Fruit fly (Drosophila melanogaster) whole organism, embryonic: ENCODE data around the gene Cyp28c1.

ENCODE experiments used
- ATbp ChIP-seq: fragments of 200-800 bp; sonication (Bioruptor generic); optimal IDR thresholded peaks from 2 replicates; lab custom pipeline; 2017; ENCODE audit warnings: missing biosample characterization, mild to moderate bottlenecking, missing genetic modification characterization, missing genetic modification reagents
- Asciz ChIP-seq: fragments of 200-800 bp; sonication (Bioruptor generic); optimal IDR thresholded peaks from 2 replicates; lab custom pipeline; 2017; ENCODE audit warnings: missing biosample characterization, mild to moderate bottlenecking, missing genetic modification characterization, missing genetic modification reagents
- Awh ChIP-seq: fragments of 200-800 bp; sonication (Bioruptor generic); IDR thresholded peaks from 2 replicates; pipeline ENCODE4, ENCODE4 v1.3.6; 2022; ENCODE audit warnings: missing biosample characterization, missing genetic modification characterization
- CG10979 ChIP-seq: fragments of 200-800 bp; sonication (Bioruptor generic); optimal IDR thresholded peaks from 2 replicates; lab custom pipeline; 2018; ENCODE audit warnings: missing biosample characterization, mild to moderate bottlenecking, missing genetic modification characterization, moderate library complexity
- CG12769 ChIP-seq: fragments of 200-800 bp; sonication (Bioruptor generic); optimal IDR thresholded peaks from 2 replicates; lab custom pipeline; 2019; ENCODE audit warnings: missing biosample characterization, mild to moderate bottlenecking, missing genetic modification characterization, moderate library complexity
- CG14441 ChIP-seq: fragments of 200-800 bp; sonication (Bioruptor generic); IDR thresholded peaks from 2 replicates; pipeline ENCODE4 v1.3.6; 2022; ENCODE audit warnings: missing biosample characterization, missing genetic modification characterization
- CG15479 ChIP-seq: fragments of 200-800 bp; sonication (Bioruptor generic); optimal IDR thresholded peaks from 3 replicates; lab custom pipeline; 2019; ENCODE audit warnings: missing biosample characterization, mild to moderate bottlenecking, missing genetic modification characterization, moderate library complexity
- CG1602 ChIP-seq: fragments of 200-800 bp; sonication (Bioruptor generic); optimal IDR thresholded peaks from 3 replicates; lab custom pipeline; 2016; ENCODE audit warnings: missing biosample characterization, missing genetic modification characterization
- CG1603 ChIP-seq: fragments of 200-800 bp; sonication (Bioruptor generic); optimal IDR thresholded peaks from 2 replicates; lab custom pipeline; 2019; ENCODE audit warnings: missing biosample characterization, mild to moderate bottlenecking, missing genetic modification characterization, moderate library complexity
- CG17328 ChIP-seq: fragments of 200-800 bp; sonication (Bioruptor generic); IDR thresholded peaks from 2 replicates; pipeline ENCODE4 v1.3.6; 2022; ENCODE audit warnings: missing biosample characterization, missing genetic modification characterization
- CG17802 ChIP-seq: fragments of 200-800 bp; sonication (Bioruptor generic); optimal IDR thresholded peaks from 2 replicates; lab custom pipeline; 2018; ENCODE audit warnings: missing biosample characterization, mild to moderate bottlenecking, missing genetic modification characterization, moderate library complexity
- CG18262 ChIP-seq: fragments of 200-800 bp; optimal IDR thresholded peaks from 3 replicates; lab custom pipeline; 2019; ENCODE audit warnings: missing biosample characterization, mild to moderate bottlenecking, missing genetic modification characterization, moderate library complexity
- CG18476 ChIP-seq: fragments of 200-800 bp; sonication (Bioruptor generic); optimal IDR thresholded peaks from 2 replicates; lab custom pipeline; 2016; ENCODE audit warnings: missing biosample characterization, mild to moderate bottlenecking, missing genetic modification characterization
- CG2129 ChIP-seq: fragments of 200-800 bp; sonication (Bioruptor generic); IDR thresholded peaks from 2 replicates; pipeline ENCODE4 v1.3.6; 2022; ENCODE audit warnings: missing biosample characterization, missing genetic modification characterization; ENCODE audit not compliant: partially characterized antibody
- CG2678 ChIP-seq: fragments of 200-800 bp; sonication (Bioruptor generic); optimal IDR thresholded peaks from 3 replicates; lab custom pipeline; 2019; ENCODE audit warnings: missing biosample characterization, mild to moderate bottlenecking, missing genetic modification characterization, moderate library complexity
- CG30403 ChIP-seq: fragments of 200-800 bp; sonication (Bioruptor generic); optimal IDR thresholded peaks from 3 replicates; lab custom pipeline; 2016; ENCODE audit warnings: missing biosample characterization, missing genetic modification characterization
- CG32532 ChIP-seq: fragments of 200-800 bp; sonication (Bioruptor generic); IDR thresholded peaks from 2 replicates; pipeline ENCODE4 v1.3.6; 2022; ENCODE audit warnings: missing biosample characterization, missing genetic modification characterization
- CG32772 ChIP-seq: fragments of 200-800 bp; sonication (Bioruptor generic); IDR thresholded peaks from 2 replicates; pipeline ENCODE4 v1.3.6; 2022; ENCODE audit warnings: missing biosample characterization, missing genetic modification characterization
- CG33557 ChIP-seq: fragments of 200-800 bp; sonication (Bioruptor generic); optimal IDR thresholded peaks from 2 replicates; lab custom pipeline; 2019; ENCODE audit warnings: missing biosample characterization, mild to moderate bottlenecking, missing genetic modification characterization, moderate library complexity
- CG4424 ChIP-seq: fragments of 200-800 bp; sonication (Bioruptor generic); optimal IDR thresholded peaks from 3 replicates; lab custom pipeline; 2016; ENCODE audit warnings: missing biosample characterization, missing genetic modification characterization
- CG8388 ChIP-seq: fragments of 200-800 bp; sonication (Bioruptor generic); optimal IDR thresholded peaks from 2 replicates; lab custom pipeline; 2019; ENCODE audit warnings: missing biosample characterization, mild to moderate bottlenecking, missing genetic modification characterization, moderate library complexity
- Ets65A ChIP-seq: fragments of 200-800 bp; sonication (Bioruptor generic); peaks from one replicate; lab custom pipeline; 2016; ENCODE audit warnings: missing biosample characterization, missing genetic modification characterization
- MBD-R2 ChIP-seq: fragments of 200-800 bp; sonication (Bioruptor generic); IDR thresholded peaks from 2 replicates; pipeline ENCODE4 v1.3.6; 2022; ENCODE audit warnings: missing biosample characterization, missing genetic modification characterization
- MTF-1 ChIP-seq: fragments of 200-800 bp; sonication (Bioruptor generic); optimal IDR thresholded peaks from 2 replicates; lab custom pipeline; 2018; ENCODE audit warnings: missing biosample characterization, mild to moderate bottlenecking, missing genetic modification characterization, borderline replicate concordance
- Med ChIP-seq: fragments of 200-800 bp; sonication (Bioruptor generic); peaks from one replicate; lab custom pipeline; 2016; ENCODE audit warnings: missing biosample characterization, missing genetic modification characterization, mild to moderate bottlenecking, inconsistent platforms, moderate library complexity
- Rx ChIP-seq: fragments of 200-800 bp; sonication (Bioruptor generic); IDR thresholded peaks from 2 replicates; pipeline ENCODE4 v1.3.6; 2022; ENCODE audit warnings: missing biosample characterization, missing genetic modification characterization
- Stat92E ChIP-seq, 3 experiments: fragments of >200 bp in 2 of 3; fragments of 200-800 bp in 1 of 3; sonication (Bioruptor generic) in 1 of 3; optimal IDR thresholded peaks; 2 replicates each; lab custom pipeline; 2017 to 2019; ENCODE audit warnings: missing biosample characterization in 3 of 3, missing genetic modification characterization in 3 of 3, mild to moderate bottlenecking in 1 of 3, moderate library complexity in 1 of 3
- abd-A ChIP-seq: fragments of 200-800 bp; sonication (Bioruptor generic); optimal IDR thresholded peaks from 3 replicates; lab custom pipeline; 2019; ENCODE audit warnings: missing biosample characterization, mild to moderate bottlenecking, missing genetic modification characterization, moderate library complexity
- al ChIP-seq: fragments of 200-800 bp; sonication (Bioruptor generic); IDR thresholded peaks from 2 replicates; pipeline ENCODE4 v1.3.6; 2022; ENCODE audit warnings: missing biosample characterization, missing genetic modification characterization
- ci ChIP-seq: fragments of 200-800 bp; sonication (Bioruptor generic); IDR thresholded peaks from 3 replicates; pipeline ENCODE4 v1.3.6; 2022; ENCODE audit warnings: missing biosample characterization, missing genetic modification characterization
- crol ChIP-seq: fragments of 200-800 bp; sonication (Bioruptor generic); IDR thresholded peaks from 2 replicates; pipeline ENCODE4 v1.3.6; 2022; ENCODE audit warnings: missing biosample characterization, missing genetic modification characterization
- lbe ChIP-seq: fragments of 200-800 bp; sonication (Bioruptor generic); optimal IDR thresholded peaks from 2 replicates; lab custom pipeline; 2016; ENCODE audit warnings: missing biosample characterization, mild to moderate bottlenecking, missing genetic modification characterization
- lilli ChIP-seq: fragments of 200-800 bp; sonication (Bioruptor generic); optimal IDR thresholded peaks from 3 replicates; lab custom pipeline; 2016; ENCODE audit warnings: missing biosample characterization, missing genetic modification characterization
- lmd ChIP-seq: fragments of 200-800 bp; sonication (Bioruptor generic); IDR thresholded peaks from 2 replicates; pipeline ENCODE4 v1.3.6; 2022; ENCODE audit warnings: missing biosample characterization, missing genetic modification characterization
- oc ChIP-seq: fragments of 200-800 bp; sonication (Bioruptor generic); optimal IDR thresholded peaks from 2 replicates; lab custom pipeline; 2018; ENCODE audit warnings: missing biosample characterization, mild to moderate bottlenecking, missing genetic modification characterization, moderate library complexity
- p53 ChIP-seq: fragments of 200-800 bp; sonication (Bioruptor generic); optimal IDR thresholded peaks from 2 replicates; lab custom pipeline; 2016; ENCODE audit warnings: missing biosample characterization, missing genetic modification characterization
- pan ChIP-seq, 4 experiments: fragments of >200 bp in 3 of 4; fragments of 200-800 bp in 1 of 4; sonication (Bioruptor generic) in 1 of 4; optimal IDR thresholded peaks in 3 of 4; IDR thresholded peaks in 1 of 4; 2 replicates each; pipeline versions ENCODE4 v1.3.6 to Lab custom; 2017 to 2022; ENCODE audit warnings: missing biosample characterization in 2 of 4, missing genetic modification characterization in 2 of 4, mixed read lengths in 1 of 4
- pnt ChIP-seq: fragments of 200-800 bp; sonication (Bioruptor generic); optimal IDR thresholded peaks from 3 replicates; lab custom pipeline; 2016; ENCODE audit warnings: missing biosample characterization, missing genetic modification characterization
- psq ChIP-seq: fragments of 200-800 bp; sonication (Bioruptor generic); optimal IDR thresholded peaks from 2 replicates; lab custom pipeline; 2017; ENCODE audit warnings: missing biosample characterization, missing genetic modification characterization
- row ChIP-seq: fragments of 200-800 bp; sonication (Bioruptor generic); IDR thresholded peaks from 3 replicates; pipeline ENCODE4 v1.3.6; 2022; ENCODE audit warnings: missing biosample characterization, missing genetic modification characterization
- sc ChIP-seq, 3 experiments: fragments of >200 bp in 2 of 3; fragments of 200-800 bp in 1 of 3; sonication (Bioruptor generic) in 1 of 3; optimal IDR thresholded peaks; 2 replicates in 2 of 3; 3 replicates in 1 of 3; lab custom pipeline; 2017; ENCODE audit warnings: mild to moderate bottlenecking in 1 of 3, missing biosample characterization in 1 of 3, missing genetic modification characterization in 1 of 3, missing genetic modification reagents in 1 of 3
- schlank ChIP-seq: fragments of 200-800 bp; sonication (Bioruptor generic); optimal IDR thresholded peaks from 2 replicates; lab custom pipeline; 2018; ENCODE audit warnings: missing biosample characterization, mild to moderate bottlenecking, missing genetic modification characterization
- stwl ChIP-seq: fragments of 200-800 bp; sonication (Bioruptor generic); optimal IDR thresholded peaks from 3 replicates; lab custom pipeline; 2018; ENCODE audit warnings: missing biosample characterization, mild to moderate bottlenecking, missing genetic modification characterization, moderate library complexity
- tll ChIP-seq, 2 experiments: fragments of 200-800 bp in 1 of 2; fragments of >200 bp in 1 of 2; sonication (Bioruptor generic) in 1 of 2; optimal IDR thresholded peaks; 2 replicates each; lab custom pipeline; 2017 to 2019; ENCODE audit warnings: missing biosample characterization in 2 of 2, missing genetic modification characterization in 2 of 2, mild to moderate bottlenecking in 1 of 2, moderate library complexity in 1 of 2
- vvl ChIP-seq: fragments of 200-800 bp; sonication (Bioruptor generic); IDR thresholded peaks from 2 replicates; pipeline ENCODE4 v1.3.6; 2022; ENCODE audit warnings: missing biosample characterization, missing genetic modification characterization

Gene Cyp28c1

DNA sequence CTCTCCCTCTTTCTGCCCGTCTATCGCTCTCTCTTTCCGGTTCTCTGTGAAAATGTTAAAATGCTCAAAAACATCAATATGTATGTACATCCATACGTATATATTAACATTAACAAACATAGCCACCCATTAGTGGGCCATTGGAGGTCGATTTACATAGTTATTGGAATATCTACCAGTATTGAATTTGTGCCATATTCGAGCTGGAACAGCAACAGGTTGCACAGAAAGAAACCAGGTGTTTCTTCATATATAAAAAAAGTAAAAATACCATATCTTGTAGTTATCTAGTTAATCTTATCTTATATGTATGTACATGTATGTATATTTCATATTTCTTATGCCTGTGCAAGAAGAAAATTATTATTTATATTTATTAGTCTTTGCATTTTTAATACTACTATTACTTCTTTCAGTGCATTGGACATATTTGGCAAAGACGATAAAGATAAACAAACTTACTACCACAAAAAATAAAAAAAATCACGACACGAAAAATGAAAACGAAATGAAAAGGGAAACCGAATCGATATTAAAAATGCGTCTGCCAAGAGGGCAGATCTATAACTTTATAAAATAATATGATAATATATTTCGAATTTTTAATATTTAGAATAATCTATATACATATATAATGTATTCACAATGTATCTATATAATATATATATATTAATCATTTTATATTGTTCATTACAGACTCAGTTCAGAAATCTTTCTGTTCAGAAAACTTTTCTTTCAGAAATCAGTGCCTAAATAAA, 9.3 kb downstream of the Cyp28c1 start (continued):
- TF ChIP-seq Awh (GFP tag; lab: Robert Waterston, UW), result no peak
- TF ChIP-seq lmd, result peak; percentile 42; the same call in 1 of the 2 replicates
- no peak for TF ChIP-seq ci (GFP tag; lab: Robert Waterston, UW)

DNA sequence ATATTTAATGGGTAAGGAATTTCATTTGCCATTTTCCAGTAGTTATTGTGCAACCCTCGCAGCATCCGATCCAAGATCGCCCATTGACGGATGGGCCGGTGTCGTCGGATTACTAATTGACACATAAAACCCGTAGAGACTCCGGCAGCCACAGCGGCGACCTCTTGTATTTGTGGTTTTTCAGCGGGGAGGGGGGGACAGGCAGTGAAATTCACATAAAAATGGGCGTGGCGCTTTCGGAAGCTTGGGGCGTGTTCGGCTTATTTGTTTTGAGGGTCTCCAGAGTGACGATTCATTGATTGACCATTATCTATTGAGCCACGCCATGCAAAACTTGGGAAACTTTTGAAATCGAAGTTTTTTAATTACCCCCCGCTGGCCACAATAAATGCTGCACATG, 9.9 kb downstream of the Cyp28c1 start:
- TF ChIP-seq CG8388 (GFP tag; lab: Kevin White, UChicago) (no peak), CG17328 (no peak), lilli (GFP tag; lab: Kevin White, UChicago) (no peak), CG18262 (no peak), MTF-1 (GFP tag; lab: Kevin White, UChicago) (no peak), CG12769 (tag; lab: Kevin White, UChicago) (peak; percentile 60), CG4424 (GFP tag; lab: Kevin White, UChicago) (no peak), CG2678 (no peak), Asciz (GFP tag; lab: Kevin White, UChicago) (no peak), ATbp (GFP tag; lab: Kevin White, UChicago) (no peak), CG32532 (GFP tag; lab: Robert Waterston, UW) (0 out of 2 replicates have a peak, but pooled peaks have one; percentile 7), Rx (GFP tag; lab: Robert Waterston, UW) (no peak), psq (GFP tag; lab: Kevin White, UChicago) (no peak), oc (tag; lab: Kevin White, UChicago) (no peak), Stat92E (GFP tag; optimal IDR thresholded peaks at IDR 0.05; lab: Kevin White, UChicago) (no peak), CG14441 (GFP tag; lab: Robert Waterston, UW) (peak; percentile 40), al (peak; percentile 17; the same call in 1 of the 2 replicates), p53 (GFP tag; lab: Kevin White, UChicago) (no peak), CG33557 (GFP tag; lab: Kevin White, UChicago) (no peak), schlank (no peak), sc (optimal IDR thresholded peaks at IDR 0.05; lab: Kevin White, UChicago) (no peak), sc (GFP tag; optimal IDR thresholded peaks at IDR 0.05; lab: Kevin White, UChicago) (no peak), ci (GFP tag; lab: Robert Waterston, UW) (0 out of 3 replicates have a peak, but pooled peaks have one; percentile 32), pan (optimal IDR thresholded peaks at IDR 0.05; lab: Kevin White, UChicago) (no peak), pan (GFP tag; optimal IDR thresholded peaks at IDR 0.05 in 1 of 2, IDR thresholded peaks at IDR 0.05 in 1 of 2) (peak in 1 of 2 experiments; percentile 16), abd-A (tag; lab: Kevin White, UChicago) (peak; percentile 72), CG1602 (no peak), CG30403 (GFP tag; lab: Kevin White, UChicago) (no peak), CG10979 (no peak), CG1603 (tag; lab: Kevin White, UChicago) (no peak), Ets65A (GFP tag; lab: Kevin White, UChicago) (no peak), Med (GFP tag; lab: Kevin White, UChicago) (peak; percentile 70), CG2129 (GFP tag; lab: Robert Waterston, UW) (no peak), lbe (GFP tag; lab: Kevin White, UChicago) (no peak), stwl (tag; lab: Kevin White, UChicago) (no peak), CG15479 (GFP tag; lab: Kevin White, UChicago) (no peak), row (0 out of 3 replicates have a peak, but pooled peaks have one; percentile 7), Awh (GFP tag; lab: Robert Waterston, UW) (0 out of 2 replicates have a peak, but pooled peaks have one; percentile 30), CG18476 (GFP tag; lab: Kevin White, UChicago) (peak; percentile 10), CG17802 (no peak), vvl (GFP tag; lab: Robert Waterston, UW) (peak; percentile 59; the same call in 1 of the 2 replicates), crol (GFP tag; lab: Robert Waterston, UW) (peak; percentile 59; the same call in 1 of the 2 replicates), MBD-R2 (GFP tag; lab: Robert Waterston, UW) (no peak), pnt (GFP tag; lab: Kevin White, UChicago) (no peak), tll (GFP tag; optimal IDR thresholded peaks at IDR 0.05; lab: Kevin White, UChicago) (no peak), CG32772 (GFP tag; lab: Robert Waterston, UW) (no peak)
